Worm (Caenorhabditis elegans): Measurements from ENCODE around the gene nhr-179.

DNA sequence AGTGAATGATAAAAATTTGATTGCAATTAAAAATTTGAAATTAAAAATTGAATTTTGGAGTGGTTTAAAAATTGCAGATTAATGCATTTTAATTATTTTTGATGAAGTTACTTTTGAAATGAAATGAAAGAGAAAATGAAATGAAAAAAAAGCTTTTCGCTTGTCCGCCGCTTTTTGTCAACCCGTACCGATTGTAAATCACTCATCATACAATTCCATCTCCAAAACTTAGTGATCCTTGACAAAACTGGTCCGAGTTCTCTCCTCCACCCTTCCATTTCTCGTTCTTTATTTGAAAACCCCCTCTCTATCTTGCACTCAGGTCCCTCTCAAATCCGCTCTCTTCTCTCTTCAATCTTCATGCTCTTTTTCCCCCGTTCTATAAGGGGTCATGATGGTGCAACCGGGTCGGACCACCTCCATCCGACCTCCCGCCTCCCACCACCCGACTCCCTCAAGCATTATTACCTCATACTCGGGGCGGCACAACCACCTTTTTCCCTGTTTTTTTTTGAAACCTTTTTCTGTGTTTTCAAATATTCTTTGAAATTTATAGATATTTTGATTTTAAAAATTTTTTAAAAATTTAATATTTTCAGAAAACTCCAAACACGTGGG lies 41.5 kb downstream of the nhr-179 start:
- TF ChIP-seq T26A5.8 (tag; optimal IDR thresholded peaks at IDR 0.05) (no peak), dpl-1 (GFP tag; optimal IDR thresholded peaks at IDR 0.05) (no peak), hlh-26 (GFP tag; conservative IDR thresholded peaks at IDR 0.05) (no peak), ccch-3 (GFP tag; optimal IDR thresholded peaks at IDR 0.05) (no peak), lin-40 (tag; optimal IDR thresholded peaks at IDR 0.05) (no peak), ceh-100 (GFP tag; IDR thresholded peaks at IDR 0.05) (no peak)

Data from whole organism, young adult.